Fruit fly (Drosophila melanogaster) whole organism, pupa: ENCODE results near the gene CG15019.

Experiments
- CG13204 ChIP-seq: fragments of 200-800 bp; sonication (Bioruptor generic); optimal IDR thresholded peaks from 2 replicates; lab custom pipeline; 2018; ENCODE audit warnings: missing biosample characterization, mild to moderate bottlenecking, missing genetic modification characterization, moderate library complexity
- CG14655 ChIP-seq: fragments of 200-800 bp; sonication (Bioruptor generic); optimal IDR thresholded peaks from 3 replicates; lab custom pipeline; 2017; ENCODE audit warnings: mild to moderate bottlenecking, missing biosample characterization, missing genetic modification reagents, missing genetic modification characterization
- CG17806 ChIP-seq: fragments of 200-800 bp; sonication (Bioruptor generic); optimal IDR thresholded peaks from 2 replicates; lab custom pipeline; 2018; ENCODE audit warnings: missing biosample characterization, mild to moderate bottlenecking, missing genetic modification characterization, moderate library complexity
- CG34367 ChIP-seq: fragments of 200-800 bp; sonication (Bioruptor generic); optimal IDR thresholded peaks from 2 replicates; lab custom pipeline; 2018; ENCODE audit warnings: missing biosample characterization, mild to moderate bottlenecking, missing genetic modification characterization
- CG4496 ChIP-seq: fragments of 200-800 bp; sonication (Bioruptor generic); IDR thresholded peaks from 3 replicates; pipeline ENCODE4 v1.3.6; 2022; ENCODE audit warnings: missing biosample characterization, missing genetic modification characterization
- CG8159 ChIP-seq: fragments of 200-800 bp; sonication (Bioruptor generic); optimal IDR thresholded peaks from 3 replicates; lab custom pipeline; 2018; ENCODE audit warnings: missing biosample characterization, mild to moderate bottlenecking, missing genetic modification characterization, moderate library complexity
- CG9948 ChIP-seq: fragments of 200-800 bp; sonication (Bioruptor generic); optimal IDR thresholded peaks from 2 replicates; lab custom pipeline; 2018; ENCODE audit warnings: missing biosample characterization, mild to moderate bottlenecking, missing genetic modification characterization, moderate library complexity
- D1 ChIP-seq: fragments of 200-800 bp; sonication (Bioruptor generic); optimal IDR thresholded peaks from 2 replicates; lab custom pipeline; 2018; ENCODE audit warnings: missing biosample characterization, mild to moderate bottlenecking, missing genetic modification characterization, moderate library complexity
- EcR ChIP-seq: fragments of 200-800 bp; sonication (Bioruptor generic); optimal IDR thresholded peaks from 3 replicates; lab custom pipeline; 2019; ENCODE audit warnings: missing biosample characterization, missing genetic modification characterization, mild to moderate bottlenecking, moderate library complexity, missing genetic modification reagents
- Pif1B ChIP-seq: fragments of 200-800 bp; sonication (Bioruptor generic); optimal IDR thresholded peaks from 3 replicates; lab custom pipeline; 2016; ENCODE audit warnings: missing biosample characterization, missing genetic modification characterization
- Snoo ChIP-seq: fragments of 200-800 bp; sonication (Bioruptor generic); optimal IDR thresholded peaks from 3 replicates; lab custom pipeline; 2017; ENCODE audit warnings: missing biosample characterization, mild to moderate bottlenecking, missing genetic modification characterization, inconsistent platforms
- fd96Ca ChIP-seq: fragments of 200-800 bp; sonication (Bioruptor generic); IDR thresholded peaks from 3 replicates; pipeline ENCODE4 v1.3.6; 2022; ENCODE audit warnings: missing biosample characterization, missing genetic modification characterization

DNA sequence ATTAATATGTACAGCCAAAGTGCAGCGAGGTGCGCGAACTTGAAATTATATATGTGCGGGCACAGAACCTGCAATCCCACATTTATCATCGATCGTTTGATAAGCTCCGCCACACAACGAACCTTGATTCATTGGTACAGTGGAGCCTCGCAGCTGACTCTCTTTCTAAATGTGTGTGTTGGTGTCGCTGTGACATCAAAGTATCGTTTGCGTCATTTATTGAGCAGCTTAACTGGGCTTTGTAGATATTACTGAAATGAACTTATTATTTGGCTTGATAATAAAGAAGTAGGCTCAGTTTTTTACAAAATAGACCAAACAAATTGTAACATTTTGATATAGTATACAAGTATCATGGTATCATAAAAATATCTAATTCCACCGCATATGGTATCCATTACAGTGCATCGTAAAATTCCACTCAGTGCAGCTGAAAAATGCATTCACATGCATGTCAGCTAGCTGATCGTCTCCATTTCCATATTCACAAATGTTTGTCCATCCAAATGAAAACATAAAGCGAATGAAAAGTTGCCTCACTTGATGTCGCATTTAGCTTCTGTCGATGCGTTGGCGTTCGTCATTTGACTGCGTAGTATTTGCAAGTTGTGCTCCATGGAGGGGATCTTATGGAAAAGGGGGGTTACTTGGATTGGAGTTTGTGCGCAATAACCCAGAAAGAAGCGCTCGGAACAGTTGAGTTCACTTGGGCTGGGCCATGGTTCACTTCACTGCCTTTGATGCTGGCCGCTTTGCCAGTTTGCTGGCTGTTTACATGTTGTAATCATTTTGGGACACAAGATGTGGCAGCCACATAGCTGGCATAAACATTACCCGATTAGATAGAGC lies 5.4 kb upstream of the CG15019 start:
- TF ChIP-seq Pif1B, result no peak
- no peak for TF ChIP-seq EcR
- TF ChIP-seq CG13204 (GFP tag; lab: Kevin White, UChicago), result no peak
- no peak for TF ChIP-seq CG34367 (tag; lab: Kevin White, UChicago)
- no peak for TF ChIP-seq CG9948 (tag; lab: Kevin White, UChicago)
- TF ChIP-seq CG17806, result no peak
- peak; percentile 12 for TF ChIP-seq CG8159
- TF ChIP-seq CG14655 (GFP tag; lab: Kevin White, UChicago), result no peak
- no peak for TF ChIP-seq fd96Ca
- no peak for TF ChIP-seq D1 (tag; lab: Kevin White, UChicago)
- TF ChIP-seq CG4496 (GFP tag; lab: Robert Waterston, UW), result no peak
- no peak for TF ChIP-seq Snoo (tag; lab: Kevin White, UChicago)
